Worm (Caenorhabditis elegans) whole organism, L4/young adult: ENCODE data around the gene gphr-2.

ENCODE experiments used
- dao-5 ChIP-seq: sonication (generic microtip); optimal IDR thresholded peaks from 2 replicates; lab custom pipeline; 2016; ENCODE audit warnings: missing genotype, missing genetic modification characterization, moderate library complexity, missing compliant biosample characterization
- him-1 ChIP-seq: sonication (generic microtip); optimal IDR thresholded peaks from 2 replicates; lab custom pipeline; 2016; ENCODE audit warnings: missing genotype, missing genetic modification reagents, missing genetic modification characterization, missing compliant biosample characterization

DNA sequence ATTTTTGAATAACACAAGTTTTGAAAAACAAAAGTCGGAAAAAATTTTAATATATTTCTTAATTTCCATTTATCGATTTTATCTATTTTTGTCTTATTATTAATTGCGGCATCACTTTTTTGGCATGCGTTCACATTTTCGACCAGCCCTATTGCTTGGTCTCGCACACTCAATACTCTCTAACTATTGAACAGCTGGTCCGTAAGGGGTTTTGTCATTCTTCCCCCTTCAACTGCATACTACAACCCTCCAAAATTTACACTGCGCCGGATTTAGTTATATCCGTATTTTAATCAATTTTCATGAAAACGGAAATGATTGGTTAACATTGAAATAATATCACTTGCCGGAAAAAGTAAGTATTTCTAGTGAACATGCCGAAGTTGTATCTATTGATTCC is 19.8 kb upstream of the gphr-2 start, which contains the start of gene C11H1.7:
- TF ChIP-seq him-1 (tag; lab: Kevin White, UChicago) (no peak), dao-5 (tag; lab: Kevin White, UChicago) (no peak)
